Worm (Caenorhabditis elegans): ENCODE measurements around the gene pxd-1.

Gene pxd-1

ce11 chrIII:4019801-4020200, 13.9 kb downstream of the pxd-1 start, which contains the start of gene snpc-3.4 (continued):
- TF ChIP-seq die-1 (tag; optimal IDR thresholded peaks at IDR 0.05) (no peak), pbrm-1 (GFP tag; IDR thresholded peaks at IDR 0.05) (peak; percentile 88), Y95B8A.8 (GFP tag; IDR thresholded peaks at IDR 0.05) (peak; percentile 95), snpc-3.4 (tag; optimal IDR thresholded peaks at IDR 0.05) (peak; percentile 94), F39B2.1 (GFP tag; IDR thresholded peaks at IDR 0.05) (no peak), snpc-1.3 (tag; optimal IDR thresholded peaks at IDR 0.05; ENCODE audit: insufficient read depth) (peak; percentile 73), ztf-22 (GFP tag; optimal IDR thresholded peaks at IDR 0.05) (no peak), efl-1 (GFP tag; optimal IDR thresholded peaks at IDR 0.05) (peak; percentile 99), ceh-100 (GFP tag; IDR thresholded peaks at IDR 0.05) (peak; percentile 61; the same call in 1 of the 2 replicates), nfya-2 (GFP tag; IDR thresholded peaks at IDR 0.05) (no peak), lin-26 (GFP tag; IDR thresholded peaks at IDR 0.05) (0 out of 2 replicates have a peak, but pooled peaks have one; percentile 15), athp-1 (tag; optimal IDR thresholded peaks at IDR 0.05) (peak; percentile 44), fkh-3 (tag; optimal IDR thresholded peaks at IDR 0.05) (no peak), nhr-120 (GFP tag; IDR thresholded peaks at IDR 0.05) (no peak), egl-18 (GFP tag; IDR thresholded peaks at IDR 0.05) (0 out of 2 replicates have a peak, but pooled peaks have one; percentile 7), ets-4 (GFP tag; optimal IDR thresholded peaks at IDR 0.05) (no peak), pha-4 (tag; optimal IDR thresholded peaks at IDR 0.05) (no peak), madf-3 (GFP tag; IDR thresholded peaks at IDR 0.05) (peak; percentile 95), ceh-91 (GFP tag; IDR thresholded peaks at IDR 0.05) (peak; percentile 96), ztf-26 (tag; optimal IDR thresholded peaks at IDR 0.05) (no peak), sea-2 (GFP tag; IDR thresholded peaks at IDR 0.05) (no peak), hlh-26 (GFP tag; conservative IDR thresholded peaks at IDR 0.05) (no peak), him-1 (tag; optimal IDR thresholded peaks at IDR 0.05) (no peak), B0035.1 (tag; optimal IDR thresholded peaks at IDR 0.05) (no peak), ztf-28 (GFP tag; IDR thresholded peaks at IDR 0.05) (peak; percentile 84; the same call in 1 of the 2 replicates), F57A8.1 (GFP tag; optimal IDR thresholded peaks at IDR 0.05) (no peak), K11D2.4 (GFP tag; IDR thresholded peaks at IDR 0.05) (0 out of 2 replicates have a peak, but pooled peaks have one; percentile 42), F23B12.7 (tag; optimal IDR thresholded peaks at IDR 0.05; ENCODE audit: insufficient read depth) (peak; percentile 21), F33H1.4 (GFP tag; IDR thresholded peaks at IDR 0.05) (peak; percentile 86), lin-35 (GFP tag; optimal IDR thresholded peaks at IDR 0.05) (peak; percentile 68 to 87 (median 83)), chd-7 (tag; optimal IDR thresholded peaks at IDR 0.05) (no peak), F37B4.10 (GFP tag; IDR thresholded peaks at IDR 0.05) (0 out of 2 replicates have a peak, but pooled peaks have one; percentile 20), aptf-3 (GFP tag; IDR thresholded peaks at IDR 0.05) (no peak), aptf-2 (GFP tag; conservative IDR thresholded peaks at IDR 0.05) (no peak), Y79H2A.3 (GFP tag; conservative IDR thresholded peaks at IDR 0.05) (peak; percentile 88), sdz-38 (tag; optimal IDR thresholded peaks at IDR 0.05) (no peak), snpc-4 (GFP tag; optimal IDR thresholded peaks at IDR 0.05) (peak; percentile 27), snpc-4 (tag; optimal IDR thresholded peaks at IDR 0.05) (peak; percentile 31 to 61 (median 50)), madf-8 (GFP tag; conservative IDR thresholded peaks at IDR 0.05) (peak; percentile 96), cebp-2 (GFP tag; IDR thresholded peaks at IDR 0.05) (no peak), zfh-2 (GFP tag; conservative IDR thresholded peaks at IDR 0.05) (no peak), ceh-27 (GFP tag; optimal IDR thresholded peaks at IDR 0.05) (peak; percentile 71), bed-1 (GFP tag; IDR thresholded peaks at IDR 0.05) (no peak), attf-5 (GFP tag; optimal IDR thresholded peaks at IDR 0.05) (peak; percentile 13)
